Worm (Caenorhabditis elegans): ENCODE data around the gene K11C4.2.

Gene K11C4.2

ce11 chrV:6928938-6929337 is 34.1 kb downstream of the K11C4.2 start, which contains the start of gene unc-68:
Gene unc-68 (minus strand): TSS chrV:6929038.
- TF ChIP-seq ceh-14 (tag; optimal IDR thresholded peaks at IDR 0.05) (no peak), syd-9 (tag; optimal IDR thresholded peaks at IDR 0.05) (no peak), K02D7.2 (tag; optimal IDR thresholded peaks at IDR 0.05) (no peak), che-1 (tag; optimal IDR thresholded peaks at IDR 0.05) (no peak), elt-2 (tag; optimal IDR thresholded peaks at IDR 0.05) (no peak), hlh-15 (tag; optimal IDR thresholded peaks at IDR 0.05) (no peak), ceh-31 (tag; optimal IDR thresholded peaks at IDR 0.05) (no peak), ceh-22 (tag; optimal IDR thresholded peaks at IDR 0.05) (no peak), pqm-1 (tag; optimal IDR thresholded peaks at IDR 0.05) (no peak), T23F11.4 (GFP tag; optimal IDR thresholded peaks at IDR 0.05) (no peak), ama-1 (optimal IDR thresholded peaks at IDR 0.05) (no peak), ceh-9 (tag; optimal IDR thresholded peaks at IDR 0.05) (no peak), unc-3 (GFP tag; conservative IDR thresholded peaks at IDR 0.05) (no peak), unc-3 (tag; optimal IDR thresholded peaks at IDR 0.05) (no peak), hlh-8 (tag; optimal IDR thresholded peaks at IDR 0.05) (no peak), dve-1 (tag; optimal IDR thresholded peaks at IDR 0.05) (no peak), hlh-13 (GFP tag; optimal IDR thresholded peaks at IDR 0.05) (no peak), sdc-2 (tag; optimal IDR thresholded peaks at IDR 0.05) (no peak), pag-3 (tag; optimal IDR thresholded peaks at IDR 0.05; ENCODE audit: borderline replicate concordance) (no peak), ztf-16 (tag; optimal IDR thresholded peaks at IDR 0.05) (no peak), zip-5 (tag; optimal IDR thresholded peaks at IDR 0.05) (no peak)

ce11 chrV:6930284-6930683 is 35.4 kb downstream of the K11C4.2 start:
- TF ChIP-seq ceh-18 (tag; optimal IDR thresholded peaks at IDR 0.05) (peak; percentile 46), pros-1 (tag; optimal IDR thresholded peaks at IDR 0.05) (no peak), ceh-30 (tag; optimal IDR thresholded peaks at IDR 0.05) (no peak), unc-55 (GFP tag; optimal IDR thresholded peaks at IDR 0.05) (peak; percentile 58), rnt-1 (tag; optimal IDR thresholded peaks at IDR 0.05) (peak; percentile 34), pat-9 (tag; optimal IDR thresholded peaks at IDR 0.05) (peak; percentile 27)

- TF ChIP-seq T23F11.4 (GFP tag; optimal IDR thresholded peaks at IDR 0.05) (no peak), pha-2 (tag; optimal IDR thresholded peaks at IDR 0.05) (no peak), sox-2 (GFP tag; IDR thresholded peaks at IDR 0.05) (no peak)
Observed at ce11 chrV:6934212-6934611, 39.3 kb downstream of the K11C4.2 start, which contains the start of gene lipl-6. Gene lipl-6 (minus strand): TSS chrV:6934312.

DNA sequence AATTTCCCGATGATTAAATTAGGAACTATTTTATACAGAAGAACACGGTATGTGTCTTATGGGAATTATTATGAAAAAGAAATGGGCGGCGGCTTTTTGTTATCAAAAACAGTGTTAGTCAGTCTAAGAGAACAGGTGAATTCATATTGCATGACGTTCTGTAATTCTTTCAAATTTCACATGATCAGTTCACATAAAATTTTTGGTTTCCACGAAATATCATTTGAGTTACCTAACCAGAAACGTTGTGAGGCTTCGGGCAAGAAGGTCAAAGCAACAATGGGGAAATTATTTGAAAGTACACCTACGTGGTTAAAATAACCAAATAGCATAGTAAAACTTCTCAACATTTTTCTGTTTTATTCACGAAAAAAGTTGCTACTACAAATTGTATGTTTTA is 41.0 kb downstream of the K11C4.2 start, which contains the start of gene Y57E12B.10:
TSS of gene Y57E12B.10 (minus strand) at position 101 of the 400 bp plus-strand sequence.
- TF ChIP-seq hlh-8 (tag; optimal IDR thresholded peaks at IDR 0.05) (no peak), odd-2 (tag; optimal IDR thresholded peaks at IDR 0.05) (no peak), lin-11 (tag; optimal IDR thresholded peaks at IDR 0.05) (no peak), dmd-4 (tag; optimal IDR thresholded peaks at IDR 0.05; ENCODE audit: borderline replicate concordance) (no peak)
